Fruit fly (Drosophila melanogaster) whole organism, embryonic: ENCODE measurements around the gene Nprl3.
A peak's percentile ranks its signal among the peaks of the same experiment; 100 is the strongest.

Source experiments
- Atf-2 ChIP-seq: fragments of 200-800 bp; sonication (Bioruptor generic); optimal IDR thresholded peaks from 2 replicates; lab custom pipeline; 2016; ENCODE audit warnings: missing biosample characterization, missing genetic modification characterization
- BEAF-32 ChIP-seq: fragments of 200-800 bp; sonication (Bioruptor generic); optimal IDR thresholded peaks from 3 replicates; lab custom pipeline; 2017; ENCODE audit warnings: missing biosample characterization, missing genetic modification characterization, mild to moderate bottlenecking, moderate library complexity, missing genetic modification reagents
- CG10543 ChIP-seq: fragments of 200-800 bp; sonication (Bioruptor generic); optimal IDR thresholded peaks from 3 replicates; lab custom pipeline; 2017; ENCODE audit warnings: missing biosample characterization, mild to moderate bottlenecking, missing genetic modification characterization, moderate library complexity
- CG10654 ChIP-seq: fragments of 200-800 bp; sonication (Bioruptor generic); optimal IDR thresholded peaks from 2 replicates; lab custom pipeline; 2016; ENCODE audit warnings: missing biosample characterization, missing genetic modification characterization
- CG11085 ChIP-seq: fragments of 200-800 bp; sonication (Bioruptor generic); IDR thresholded peaks from 2 replicates; pipeline ENCODE4 v1.3.6; 2022; ENCODE audit warnings: missing biosample characterization, missing genetic modification characterization
- CG11247 ChIP-seq: fragments of 200-800 bp; sonication (Bioruptor generic); IDR thresholded peaks from 2 replicates; pipeline ENCODE4 v1.3.6; 2022; ENCODE audit warnings: missing biosample characterization, missing genetic modification characterization
- CG12104 ChIP-seq: fragments of 200-800 bp; sonication (Bioruptor generic); optimal IDR thresholded peaks from 3 replicates; lab custom pipeline; 2016; ENCODE audit warnings: missing biosample characterization, missing genetic modification characterization
- CG12299 ChIP-seq: fragments of 200-800 bp; sonication (Bioruptor generic); optimal IDR thresholded peaks from 2 replicates; lab custom pipeline; 2018; ENCODE audit warnings: missing biosample characterization, mild to moderate bottlenecking, missing genetic modification characterization
- CG13424 ChIP-seq: fragments of 200-800 bp; sonication (Bioruptor generic); optimal IDR thresholded peaks from 2 replicates; lab custom pipeline; 2019; ENCODE audit warnings: missing biosample characterization, mild to moderate bottlenecking, missing genetic modification characterization, moderate library complexity
- CG15269 ChIP-seq: fragments of 200-800 bp; sonication (Bioruptor generic); optimal IDR thresholded peaks from 2 replicates; lab custom pipeline; 2018; ENCODE audit warnings: missing biosample characterization, mild to moderate bottlenecking, missing genetic modification characterization, moderate library complexity
- CG1602 ChIP-seq: fragments of 200-800 bp; sonication (Bioruptor generic); optimal IDR thresholded peaks from 3 replicates; lab custom pipeline; 2016; ENCODE audit warnings: missing biosample characterization, missing genetic modification characterization
- CG17186 ChIP-seq: fragments of 200-800 bp; sonication (Bioruptor generic); optimal IDR thresholded peaks from 3 replicates; lab custom pipeline; 2017; ENCODE audit warnings: missing biosample characterization, missing genetic modification reagents, missing genetic modification characterization
- CG18476 ChIP-seq: fragments of 200-800 bp; sonication (Bioruptor generic); optimal IDR thresholded peaks from 2 replicates; lab custom pipeline; 2016; ENCODE audit warnings: missing biosample characterization, mild to moderate bottlenecking, missing genetic modification characterization
- CG18619 ChIP-seq: fragments of 200-800 bp; sonication (Bioruptor generic); optimal IDR thresholded peaks from 3 replicates; lab custom pipeline; 2017; ENCODE audit warnings: missing biosample characterization, mild to moderate bottlenecking, missing genetic modification characterization
- CG2129 ChIP-seq: fragments of 200-800 bp; sonication (Bioruptor generic); IDR thresholded peaks from 2 replicates; pipeline ENCODE4 v1.3.6; 2022; ENCODE audit warnings: missing biosample characterization, missing genetic modification characterization; ENCODE audit not compliant: partially characterized antibody
- CG2199 ChIP-seq: fragments of 200-800 bp; sonication (Bioruptor generic); IDR thresholded peaks from 3 replicates; pipeline ENCODE4 v1.3.6; 2022; ENCODE audit warnings: missing biosample characterization, missing genetic modification characterization
- CG31441 ChIP-seq: fragments of 200-800 bp; sonication (Bioruptor generic); IDR thresholded peaks from 2 replicates; pipeline ENCODE4 v1.3.6; 2022; ENCODE audit warnings: missing biosample characterization, missing genetic modification characterization
- CG3838 ChIP-seq: fragments of 200-800 bp; sonication (Bioruptor generic); optimal IDR thresholded peaks from 3 replicates; lab custom pipeline; 2016; ENCODE audit warnings: missing biosample characterization, missing genetic modification characterization
- CG3847 ChIP-seq: fragments of 200-800 bp; sonication (Bioruptor generic); IDR thresholded peaks from 2 replicates; pipeline ENCODE4 v1.3.6; 2022; ENCODE audit warnings: missing biosample characterization, missing genetic modification characterization
- CG7987 ChIP-seq: fragments of 200-800 bp; sonication (Bioruptor generic); optimal IDR thresholded peaks from 2 replicates; lab custom pipeline; 2018; ENCODE audit warnings: missing biosample characterization, mild to moderate bottlenecking, missing genetic modification characterization, moderate library complexity
- CG8388 ChIP-seq: fragments of 200-800 bp; sonication (Bioruptor generic); optimal IDR thresholded peaks from 2 replicates; lab custom pipeline; 2019; ENCODE audit warnings: missing biosample characterization, mild to moderate bottlenecking, missing genetic modification characterization, moderate library complexity
- CG8478 ChIP-seq: fragments of >200 bp; optimal IDR thresholded peaks from 2 replicates; lab custom pipeline; 2018
- CG9797 ChIP-seq: fragments of 200-800 bp; sonication (Bioruptor generic); optimal IDR thresholded peaks from 3 replicates; lab custom pipeline; 2018; ENCODE audit warnings: missing biosample characterization, mild to moderate bottlenecking, missing genetic modification characterization
- D19A ChIP-seq: fragments of 200-800 bp; optimal IDR thresholded peaks from 3 replicates; lab custom pipeline; 2019; ENCODE audit warnings: missing biosample characterization, mild to moderate bottlenecking, missing genetic modification characterization, moderate library complexity
- Deaf1 ChIP-seq: fragments of 200-800 bp; optimal IDR thresholded peaks from 3 replicates; lab custom pipeline; 2019; ENCODE audit warnings: missing biosample characterization, mild to moderate bottlenecking, missing genetic modification characterization, moderate library complexity
- Dip3 ChIP-seq: fragments of 200-800 bp; sonication (Bioruptor generic); optimal IDR thresholded peaks from 3 replicates; lab custom pipeline; 2016; ENCODE audit warnings: missing biosample characterization, missing genetic modification characterization
- E2f2 ChIP-seq: fragments of 200-800 bp; sonication (Bioruptor generic); IDR thresholded peaks from 2 replicates; pipeline ENCODE4 v1.3.6; 2022; ENCODE audit warnings: missing biosample characterization, missing genetic modification characterization
- Hsf ChIP-seq: fragments of 200-800 bp; sonication (Bioruptor generic); optimal IDR thresholded peaks from 3 replicates; lab custom pipeline; 2016; ENCODE audit warnings: missing biosample characterization, missing genetic modification characterization
- MTF-1 ChIP-seq: fragments of 200-800 bp; sonication (Bioruptor generic); optimal IDR thresholded peaks from 2 replicates; lab custom pipeline; 2018; ENCODE audit warnings: missing biosample characterization, mild to moderate bottlenecking, missing genetic modification characterization, borderline replicate concordance
- Mad ChIP-seq: fragments of 200-800 bp; sonication (Bioruptor generic); optimal IDR thresholded peaks from 2 replicates; lab custom pipeline; 2016; ENCODE audit warnings: missing biosample characterization, missing genetic modification characterization
- NFAT ChIP-seq: fragments of 200-800 bp; sonication (Bioruptor generic); IDR thresholded peaks from 2 replicates; pipeline ENCODE4 v1.3.6; 2022; ENCODE audit warnings: missing biosample characterization, missing genetic modification characterization
- Nf-YA ChIP-seq: fragments of 200-800 bp; sonication (Bioruptor generic); IDR thresholded peaks from 2 replicates; pipeline ENCODE4 v1.3.6; 2022; ENCODE audit warnings: missing biosample characterization, missing genetic modification characterization
- Scr ChIP-seq: fragments of 200-800 bp; sonication (Bioruptor generic); IDR thresholded peaks from 2 replicates; pipeline ENCODE4 v1.3.6; 2022; ENCODE audit warnings: missing biosample characterization, missing genetic modification characterization; ENCODE audit not compliant: partially characterized antibody
- Taf1 ChIP-seq: fragments of 200-800 bp; sonication (Bioruptor generic); IDR thresholded peaks from 2 replicates; pipeline ENCODE4 v1.3.6; 2022; ENCODE audit warnings: missing biosample characterization, missing genetic modification characterization
- Usf ChIP-seq: fragments of 200-800 bp; sonication (Bioruptor generic); optimal IDR thresholded peaks from 2 replicates; lab custom pipeline; 2017; ENCODE audit warnings: missing genotype, missing biosample characterization, missing genetic modification characterization
- cad ChIP-seq: fragments of >200 bp; optimal IDR thresholded peaks from 2 replicates; lab custom pipeline; 2017; ENCODE audit warnings: missing biosample characterization, missing genetic modification characterization
- da ChIP-seq: fragments of 200-800 bp; sonication (Bioruptor generic); optimal IDR thresholded peaks from 2 replicates; lab custom pipeline; 2016; ENCODE audit warnings: missing biosample characterization, missing genetic modification characterization
- danr ChIP-seq: fragments of 200-800 bp; sonication (Bioruptor generic); IDR thresholded peaks from 2 replicates; pipeline ENCODE4 v1.3.6; 2022; ENCODE audit warnings: missing biosample characterization, missing genetic modification characterization
- fd64A ChIP-seq: fragments of 200-800 bp; sonication (Bioruptor generic); optimal IDR thresholded peaks from 3 replicates; lab custom pipeline; 2018; ENCODE audit warnings: missing biosample characterization, mild to moderate bottlenecking, missing genetic modification characterization
- gce ChIP-seq: fragments of 200-800 bp; sonication (Bioruptor generic); IDR thresholded peaks from 3 replicates; pipeline ENCODE4 v1.3.6; 2022; ENCODE audit warnings: missing biosample characterization, missing genetic modification characterization
- inv ChIP-seq: fragments of 200-800 bp; sonication (Bioruptor generic); IDR thresholded peaks from 2 replicates; pipeline ENCODE4 v1.3.6; 2022; ENCODE audit warnings: missing biosample characterization, missing genetic modification characterization; ENCODE audit not compliant: partially characterized antibody
- lola ChIP-seq, 3 experiments: fragments of >200 bp in 2 of 3; fragments of 200-800 bp in 1 of 3; sonication (Bioruptor generic) in 1 of 3; optimal IDR thresholded peaks; 2 replicates each; lab custom pipeline; 2017 to 2019; ENCODE audit warnings: missing biosample characterization in 3 of 3, missing genetic modification characterization in 3 of 3, mild to moderate bottlenecking in 1 of 3, moderate library complexity in 1 of 3
- pfk ChIP-seq: fragments of 200-800 bp; sonication (Bioruptor generic); optimal IDR thresholded peaks from 2 replicates; lab custom pipeline; 2018; ENCODE audit warnings: missing biosample characterization, mild to moderate bottlenecking, missing genetic modification characterization, moderate library complexity
- pho ChIP-seq: fragments of 200-800 bp; sonication (Bioruptor generic); optimal IDR thresholded peaks from 2 replicates; lab custom pipeline; 2016; ENCODE audit warnings: missing biosample characterization, missing genetic modification characterization
- ro ChIP-seq: fragments of 200-800 bp; sonication (Bioruptor generic); IDR thresholded peaks from 2 replicates; pipeline ENCODE4 v1.3.6; 2022; ENCODE audit warnings: missing biosample characterization, missing genetic modification characterization
- salm ChIP-seq: fragments of 200-800 bp; sonication (Bioruptor generic); optimal IDR thresholded peaks from 2 replicates; lab custom pipeline; 2018; ENCODE audit warnings: missing biosample characterization, mild to moderate bottlenecking, missing genetic modification characterization
- sob ChIP-seq: fragments of 200-800 bp; sonication (Bioruptor generic); IDR thresholded peaks from 2 replicates; pipeline ENCODE4 v1.3.6; 2022; ENCODE audit warnings: missing biosample characterization, missing genetic modification characterization
- unc-4 ChIP-seq: fragments of 200-800 bp; sonication (Bioruptor generic); IDR thresholded peaks from 2 replicates; pipeline ENCODE4 v1.3.6; 2022; ENCODE audit warnings: missing biosample characterization, missing genetic modification characterization; ENCODE audit not compliant: partially characterized antibody

Gene Nprl3

DNA sequence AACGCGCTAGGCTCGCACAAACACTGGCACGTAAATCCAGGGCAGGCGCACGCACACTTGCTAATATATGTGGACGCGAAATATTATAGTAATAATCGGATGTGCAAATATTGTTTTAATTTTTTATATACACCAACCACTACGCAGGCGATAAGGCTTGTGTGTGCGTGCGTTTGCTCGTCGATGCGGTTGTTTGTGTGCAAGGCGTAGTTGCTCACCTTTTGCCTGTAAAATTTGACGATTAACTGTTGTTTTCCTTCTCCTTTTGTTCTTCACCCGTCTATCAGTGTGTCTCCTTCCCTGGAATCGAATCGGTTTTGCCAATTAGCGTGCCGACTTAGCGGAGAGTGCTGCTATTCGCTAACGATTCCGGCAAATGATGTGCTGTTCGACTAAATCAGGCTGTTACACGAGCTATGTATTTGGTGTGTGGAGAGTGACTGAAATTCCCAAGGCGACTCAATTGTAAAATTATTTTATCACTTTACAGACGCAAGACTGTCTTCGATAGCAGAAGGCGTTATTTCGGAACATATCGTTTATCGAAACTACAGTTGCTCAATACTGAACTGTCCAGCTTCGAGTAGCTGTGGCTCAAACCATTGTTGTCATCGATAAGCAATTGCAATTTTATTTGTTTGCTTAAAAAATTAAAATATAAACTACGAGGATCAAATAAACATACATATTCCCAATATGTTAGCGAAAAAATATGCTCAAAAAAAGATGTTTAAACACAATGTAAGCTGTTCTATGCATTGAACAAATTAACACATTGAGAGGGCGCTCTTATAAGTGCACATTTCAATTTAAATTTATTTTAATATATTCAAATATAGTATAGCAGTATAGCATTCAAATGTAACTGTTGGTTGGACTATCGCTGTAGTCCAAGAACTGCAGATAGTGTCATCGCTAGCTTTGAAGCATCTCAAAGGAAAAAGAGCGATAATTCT lies 29.8 kb upstream of the Nprl3 start, which contains the start of the genes CG6650 and endos (continued):
- peak; percentile 42 for TF ChIP-seq CG2129
- TF ChIP-seq da: no peak
- no peak for TF ChIP-seq CG8478 (lab: Kevin White, UChicago)
- TF ChIP-seq Dip3: peak; percentile 5
- TF ChIP-seq pfk (GFP tag; lab: Kevin White, UChicago): peak; percentile 28
- peak; percentile 36 for TF ChIP-seq CG17186 (GFP tag; lab: Kevin White, UChicago)
- peak; percentile 11 for TF ChIP-seq pho (GFP tag; lab: Kevin White, UChicago)
- TF ChIP-seq Scr (GFP tag; lab: Robert Waterston, UW): peak; percentile 83
- no peak for TF ChIP-seq danr (GFP tag; lab: Robert Waterston, UW)
- TF ChIP-seq CG3847 (GFP tag; lab: Robert Waterston, UW): peak; percentile 38
- no peak for TF ChIP-seq Mad (GFP tag; lab: Kevin White, UChicago)
- TF ChIP-seq NFAT (GFP tag; lab: Robert Waterston, UW): 0 out of 2 replicates have a peak, but pooled peaks have one; percentile 4
- no peak for TF ChIP-seq fd64A (GFP tag; lab: Kevin White, UChicago)
- TF ChIP-seq sob: 0 out of 2 replicates have a peak, but pooled peaks have one; percentile 23
- TF ChIP-seq CG11247 (GFP tag; lab: Robert Waterston, UW): 0 out of 2 replicates have a peak, but pooled peaks have one; percentile 18
- TF ChIP-seq Usf (GFP tag; lab: Kevin White, UChicago): no peak
- TF ChIP-seq BEAF-32 (GFP tag; lab: Kevin White, UChicago): peak; percentile 83
- TF ChIP-seq CG15269 (tag; lab: Kevin White, UChicago): peak; percentile 42
- TF ChIP-seq CG9797: peak; percentile 32
- peak; percentile 84 for TF ChIP-seq CG10543 (GFP tag; lab: Kevin White, UChicago)
- no peak for TF ChIP-seq CG7987
- no peak for TF ChIP-seq CG3838 (GFP tag; lab: Kevin White, UChicago)
- peak; percentile 55; the same call in 1 of the 2 replicates for TF ChIP-seq CG31441 (GFP tag; lab: Robert Waterston, UW)
- no peak for TF ChIP-seq ro (GFP tag; lab: Robert Waterston, UW)
- no peak for TF ChIP-seq CG11085 (GFP tag; lab: Robert Waterston, UW)
- TF ChIP-seq lola (GFP tag; optimal IDR thresholded peaks at IDR 0.05; lab: Kevin White, UChicago): peak in 1 of 3 experiments; percentile 54
- TF ChIP-seq CG8388 (GFP tag; lab: Kevin White, UChicago): peak; percentile 79
- TF ChIP-seq CG18476 (GFP tag; lab: Kevin White, UChicago): peak; percentile 50
- TF ChIP-seq CG13424 (tag; lab: Kevin White, UChicago): peak; percentile 40
- TF ChIP-seq Nf-YA (GFP tag; lab: Robert Waterston, UW): no peak
- TF ChIP-seq CG18619 (GFP tag; lab: Kevin White, UChicago): no peak
- TF ChIP-seq CG2199 (GFP tag; lab: Robert Waterston, UW): no peak
- TF ChIP-seq Atf-2: no peak
- peak; percentile 53; the same call in 1 of the 2 replicates for TF ChIP-seq E2f2 (GFP tag; lab: Robert Waterston, UW)
- TF ChIP-seq CG10654 (GFP tag; lab: Kevin White, UChicago): peak; percentile 13
- peak; percentile 7 for TF ChIP-seq Deaf1 (tag; lab: Kevin White, UChicago)
- peak; percentile 32 for TF ChIP-seq CG12104 (GFP tag; lab: Kevin White, UChicago)
- no peak for TF ChIP-seq cad (GFP tag; lab: Kevin White, UChicago)
- TF ChIP-seq MTF-1 (GFP tag; lab: Kevin White, UChicago): no peak
- TF ChIP-seq Taf1 (GFP tag; lab: Robert Waterston, UW): no peak
- no peak for TF ChIP-seq gce
- peak; percentile 2 for TF ChIP-seq CG12299 (tag; lab: Kevin White, UChicago)
- no peak for TF ChIP-seq Hsf (GFP tag; lab: Kevin White, UChicago)
- peak; percentile 68 for TF ChIP-seq unc-4 (GFP tag; lab: Robert Waterston, UW)
- peak; percentile 68 for TF ChIP-seq inv (GFP tag; lab: Robert Waterston, UW)
- TF ChIP-seq D19A (tag; lab: Kevin White, UChicago): peak; percentile 27
- no peak for TF ChIP-seq salm (tag; lab: Kevin White, UChicago)
- TF ChIP-seq CG1602 (GFP tag; lab: Kevin White, UChicago): no peak
